Worm (Caenorhabditis elegans): ENCODE measurements around the gene F55G7.3.

F55G7.3 gene

ce11 chrX:11964555-11964954 lies 22.7 kb upstream of the F55G7.3 start (continued):
- peak; percentile 91 for TF ChIP-seq pqm-1 (tag; optimal IDR thresholded peaks at IDR 0.05)
- no peak for TF ChIP-seq attf-4 (tag; optimal IDR thresholded peaks at IDR 0.05)
- no peak for TF ChIP-seq daf-8 (GFP tag; IDR thresholded peaks at IDR 0.05)
- no peak for TF ChIP-seq jun-1 (tag; optimal IDR thresholded peaks at IDR 0.05)
- TF ChIP-seq Y105C5A.15 (GFP tag; IDR thresholded peaks at IDR 0.05) = no peak
- TF ChIP-seq tra-1 (GFP tag; IDR thresholded peaks at IDR 0.05) = peak; percentile 90
- TF ChIP-seq mep-1 (tag; optimal IDR thresholded peaks at IDR 0.05) = peak; percentile 7
- no peak for TF ChIP-seq spr-1 (tag; optimal IDR thresholded peaks at IDR 0.05)
- TF ChIP-seq ztf-11 (tag; optimal IDR thresholded peaks at IDR 0.05) = no peak
- TF ChIP-seq unc-130 (GFP tag; optimal IDR thresholded peaks at IDR 0.05) = no peak
- no peak for TF ChIP-seq nhr-42 (GFP tag; IDR thresholded peaks at IDR 0.05)
- no peak for TF ChIP-seq Y75B8A.6 (GFP tag; IDR thresholded peaks at IDR 0.05)
- no peak for TF ChIP-seq snpc-1.2 (GFP tag; IDR thresholded peaks at IDR 0.05)
- no peak for TF ChIP-seq T20F7.1 (GFP tag; optimal IDR thresholded peaks at IDR 0.05)
- TF ChIP-seq ces-1 (GFP tag; optimal IDR thresholded peaks at IDR 0.05) = no peak
- no peak for TF ChIP-seq cey-2 (tag; optimal IDR thresholded peaks at IDR 0.05; ENCODE audit: borderline replicate concordance, insufficient read depth)
- TF ChIP-seq aha-1 (tag) = peak; percentile 40
- peak; percentile 15 for TF ChIP-seq hlh-30 (tag; optimal IDR thresholded peaks at IDR 0.05; ENCODE audit: insufficient read depth)
- no peak for TF ChIP-seq zfp-2 (tag; optimal IDR thresholded peaks at IDR 0.05)
- TF ChIP-seq nhr-28 (tag; optimal IDR thresholded peaks at IDR 0.05) = peak; percentile 95
- TF ChIP-seq F44E2.7 (GFP tag; IDR thresholded peaks at IDR 0.05) = no peak
- no peak for TF ChIP-seq dpl-1 (GFP tag; optimal IDR thresholded peaks at IDR 0.05)
- TF ChIP-seq pha-4 (GFP tag; IDR thresholded peaks at IDR 0.05) = no peak
- no peak for TF ChIP-seq pha-4 (tag; optimal IDR thresholded peaks at IDR 0.05)
- TF ChIP-seq ceh-44 (GFP tag; IDR thresholded peaks at IDR 0.05) = no peak
- peak; percentile 44 for TF ChIP-seq nhr-102 (tag; optimal IDR thresholded peaks at IDR 0.05)
- no peak for TF ChIP-seq fos-1 (tag; optimal IDR thresholded peaks at IDR 0.05)
- no peak for TF ChIP-seq aly-2 (tag; optimal IDR thresholded peaks at IDR 0.05)
- TF ChIP-seq hif-1 (tag; optimal IDR thresholded peaks at IDR 0.05) = peak in 1 of 2 experiments; percentile 81
- TF ChIP-seq php-3 (GFP tag; IDR thresholded peaks at IDR 0.05) = peak; percentile 81
- TF ChIP-seq tag-97 (GFP tag; IDR thresholded peaks at IDR 0.05) = no peak
- no peak for TF ChIP-seq mes-2 (tag; optimal IDR thresholded peaks at IDR 0.05; ENCODE audit: poor library complexity, severe bottlenecking)

ce11 chrX:11963659-11964058 lies 21.8 kb upstream of the F55G7.3 start:
- no peak for TF ChIP-seq nhr-77 (tag; optimal IDR thresholded peaks at IDR 0.05)
- peak; percentile 53 for TF ChIP-seq aha-1 (tag)

ce11 chrX:11962050-11962788 lies 20.4 kb upstream of the F55G7.3 start:
- TF ChIP-seq nhr-76 (tag; optimal IDR thresholded peaks at IDR 0.05) (no peak), hmg-1.1 (GFP tag; IDR thresholded peaks at IDR 0.05) (no peak), ceh-44 (GFP tag; IDR thresholded peaks at IDR 0.05) (no peak), nhr-41 (GFP tag; IDR thresholded peaks at IDR 0.05) (peak; percentile 75; the same call in 1 of the 2 replicates), unc-39 (tag; optimal IDR thresholded peaks at IDR 0.05) (no peak), daf-16 (GFP tag; optimal IDR thresholded peaks at IDR 0.05) (no peak), daf-16 (tag; optimal IDR thresholded peaks at IDR 0.05) (peak; percentile 74), spr-3 (GFP tag; optimal IDR thresholded peaks at IDR 0.05) (no peak), attf-4 (tag; optimal IDR thresholded peaks at IDR 0.05) (no peak), lin-39 (tag; optimal IDR thresholded peaks at IDR 0.05) (no peak), lin-15B (tag; optimal IDR thresholded peaks at IDR 0.05) (no peak), zfp-3 (GFP tag; conservative IDR thresholded peaks at IDR 0.05) (no peak), lin-1 (GFP tag; IDR thresholded peaks at IDR 0.05) (0 out of 2 replicates have a peak, but pooled peaks have one; percentile 39), pqm-1 (tag; optimal IDR thresholded peaks at IDR 0.05) (peak; percentile 33), fkh-10 (GFP tag; optimal IDR thresholded peaks at IDR 0.05) (no peak), jun-1 (tag; optimal IDR thresholded peaks at IDR 0.05) (no peak), madf-9 (GFP tag; conservative IDR thresholded peaks at IDR 0.05) (0 out of 2 replicates have a peak, but pooled peaks have one; percentile 4), tag-97 (GFP tag; IDR thresholded peaks at IDR 0.05) (no peak), lin-29 (GFP tag; IDR thresholded peaks at IDR 0.05) (no peak), zag-1 (tag; optimal IDR thresholded peaks at IDR 0.05) (no peak), cey-2 (tag; optimal IDR thresholded peaks at IDR 0.05; ENCODE audit: borderline replicate concordance, insufficient read depth) (no peak), nhr-48 (tag; optimal IDR thresholded peaks at IDR 0.05) (peak; percentile 69)

All from whole organism, L4 larva.